Worm (Caenorhabditis elegans) whole organism, L2 larva: Measurements from ENCODE around the gene smvt-1.

Experiments used
- C34F6.9 ChIP-seq: fragments of 150-350 bp; optimal IDR thresholded peaks from 2 replicates; lab custom pipeline; 2014; ENCODE audit warnings: missing biosample characterization, missing genetic modification characterization
- F13H6.1 ChIP-seq: sonication (generic microtip); optimal IDR thresholded peaks from 2 replicates; lab custom pipeline; 2016; ENCODE audit warnings: missing genetic modification characterization, missing compliant biosample characterization
- Y55F3AM.14 ChIP-seq: fragments of 200-800 bp; sonication (Bioruptor generic); optimal IDR thresholded peaks from 2 replicates; lab custom pipeline; 2018; ENCODE audit warnings: mild to moderate bottlenecking, missing genetic modification characterization, missing compliant biosample characterization
- ZK546.5 ChIP-seq: sonication (generic microtip); optimal IDR thresholded peaks from 2 replicates; lab custom pipeline; 2017; ENCODE audit warnings: missing biosample characterization, missing genetic modification characterization
- alr-1 ChIP-seq: fragments of 150-350 bp; optimal IDR thresholded peaks from 2 replicates; lab custom pipeline; 2014; ENCODE audit warnings: missing biosample characterization, missing genetic modification characterization
- blmp-1 ChIP-seq: sonication (generic microtip); optimal IDR thresholded peaks from 2 replicates; lab custom pipeline; 2017; ENCODE audit warnings: missing genetic modification characterization, mild to moderate bottlenecking, missing compliant biosample characterization, antibody characterized with exemption, moderate library complexity; ENCODE audit not compliant: insufficient read depth
- ceh-82 ChIP-seq: fragments of 150-350 bp; optimal IDR thresholded peaks from 2 replicates; lab custom pipeline; 2014; ENCODE audit warnings: missing biosample characterization, missing genetic modification characterization
- crh-2 ChIP-seq: sonication (generic microtip); optimal IDR thresholded peaks from 2 replicates; lab custom pipeline; 2017; ENCODE audit warnings: missing biosample characterization, missing genetic modification characterization
- dmd-4 ChIP-seq: sonication (generic microtip); optimal IDR thresholded peaks from 2 replicates; lab custom pipeline; 2017; ENCODE audit warnings: missing biosample characterization, missing genetic modification characterization
- egl-27 ChIP-seq: sonication (generic microtip); optimal IDR thresholded peaks from 3 replicates; lab custom pipeline; 2017; ENCODE audit warnings: missing biosample characterization, missing genetic modification reagents, missing genetic modification characterization
- elt-1 ChIP-seq: fragments of 150-350 bp; optimal IDR thresholded peaks from 2 replicates; lab custom pipeline; 2014; ENCODE audit warnings: missing biosample characterization, missing genetic modification characterization
- elt-3 ChIP-seq: sonication (generic microtip); optimal IDR thresholded peaks from 2 replicates; lab custom pipeline; 2017; ENCODE audit warnings: missing biosample characterization, missing genetic modification characterization
- fos-1 ChIP-seq: fragments of 150-350 bp; optimal IDR thresholded peaks from 2 replicates; lab custom pipeline; 2014; ENCODE audit warnings: missing biosample characterization, missing genetic modification characterization
- gmeb-1 ChIP-seq: fragments of 150-350 bp; optimal IDR thresholded peaks from 2 replicates; lab custom pipeline; 2014; ENCODE audit warnings: missing biosample characterization, missing genetic modification characterization
- lin-11 ChIP-seq: fragments of 150-350 bp; sonication (generic microtip); optimal IDR thresholded peaks from 2 replicates; lab custom pipeline; 2014; ENCODE audit warnings: missing biosample characterization, missing genetic modification characterization, inconsistent platforms, mixed read lengths
- lin-13 ChIP-seq: fragments of 150-350 bp; optimal IDR thresholded peaks from 2 replicates; lab custom pipeline; 2014; ENCODE audit warnings: missing biosample characterization, missing genetic modification reagents, missing genetic modification characterization
- lin-39 ChIP-seq: fragments of 150-350 bp; optimal IDR thresholded peaks from 2 replicates; lab custom pipeline; 2014; ENCODE audit warnings: missing biosample characterization, missing genetic modification reagents, missing genetic modification characterization
- lsy-2 ChIP-seq, 2 experiments: fragments of 150-350 bp in 1 of 2; sonication (generic microtip) in 1 of 2; optimal IDR thresholded peaks; 2 replicates each; lab custom pipeline; 2014 to 2017; ENCODE audit warnings: missing biosample characterization in 2 of 2, missing genetic modification characterization in 2 of 2
- mab-5 ChIP-seq: fragments of 150-350 bp; optimal IDR thresholded peaks from 2 replicates; lab custom pipeline; 2014; ENCODE audit warnings: missing biosample characterization, missing genetic modification characterization
- mdl-1 ChIP-seq, 2 experiments: fragments of 150-350 bp in 1 of 2; sonication (generic microtip) in 1 of 2; optimal IDR thresholded peaks; 2 replicates each; lab custom pipeline; 2017; ENCODE audit warnings: missing biosample characterization in 2 of 2, missing genetic modification characterization in 2 of 2
- nhr-10 ChIP-seq: sonication (generic microtip); optimal IDR thresholded peaks from 2 replicates; lab custom pipeline; 2017; ENCODE audit warnings: missing biosample characterization, missing genetic modification characterization
- nhr-11 ChIP-seq: fragments of 150-350 bp; optimal IDR thresholded peaks from 2 replicates; lab custom pipeline; 2014; ENCODE audit warnings: missing biosample characterization, missing genetic modification characterization
- nhr-129 ChIP-seq: fragments of 150-350 bp; optimal IDR thresholded peaks from 2 replicates; lab custom pipeline; 2014; ENCODE audit warnings: missing biosample characterization, missing genetic modification characterization
- nhr-21 ChIP-seq: fragments of 150-350 bp; optimal IDR thresholded peaks from 2 replicates; lab custom pipeline; 2014; ENCODE audit warnings: missing biosample characterization, missing genetic modification characterization
- nhr-23 ChIP-seq: fragments of 150-350 bp; optimal IDR thresholded peaks from 2 replicates; lab custom pipeline; 2014; ENCODE audit warnings: missing biosample characterization, missing genetic modification reagents, missing genetic modification characterization
- nhr-237 ChIP-seq: fragments of 150-350 bp; optimal IDR thresholded peaks from 2 replicates; lab custom pipeline; 2014; ENCODE audit warnings: missing biosample characterization, missing genetic modification characterization
- nhr-25 ChIP-seq: fragments of 150-350 bp; sonication (generic microtip); optimal IDR thresholded peaks from 3 replicates; lab custom pipeline; 2014; ENCODE audit warnings: missing biosample characterization, missing genetic modification characterization
- nhr-6 ChIP-seq: fragments of 150-350 bp; optimal IDR thresholded peaks from 2 replicates; lab custom pipeline; 2014; ENCODE audit warnings: missing biosample characterization, missing genetic modification characterization
- nhr-77 ChIP-seq: fragments of 150-350 bp; optimal IDR thresholded peaks from 2 replicates; lab custom pipeline; 2014; ENCODE audit warnings: missing biosample characterization, missing genetic modification characterization
- peb-1 ChIP-seq: fragments of 150-350 bp; optimal IDR thresholded peaks from 2 replicates; lab custom pipeline; 2014; ENCODE audit warnings: missing biosample characterization, missing genetic modification characterization
- sem-4 ChIP-seq: fragments of 150-350 bp; optimal IDR thresholded peaks from 2 replicates; lab custom pipeline; 2014; ENCODE audit warnings: missing biosample characterization, missing genetic modification reagents, missing genetic modification characterization
- skn-1 ChIP-seq: sonication (generic microtip); optimal IDR thresholded peaks from 2 replicates; lab custom pipeline; 2017; ENCODE audit warnings: missing biosample characterization, missing genetic modification characterization
- sma-3 ChIP-seq: sonication (generic microtip); optimal IDR thresholded peaks from 2 replicates; lab custom pipeline; 2016; ENCODE audit warnings: missing genetic modification reagents, missing genetic modification characterization, missing compliant biosample characterization
- sma-9 ChIP-seq, 2 experiments: fragments of 150-350 bp in 1 of 2; sonication (generic microtip) in 1 of 2; optimal IDR thresholded peaks; 2 replicates each; lab custom pipeline; 2014 to 2016; ENCODE audit warnings: missing genetic modification characterization in 2 of 2, mild to moderate bottlenecking in 1 of 2, missing biosample characterization in 1 of 2, missing compliant biosample characterization in 1 of 2, missing genetic modification reagents in 1 of 2, moderate library complexity in 1 of 2
- snpc-4 ChIP-seq: fragments of 150-350 bp; optimal IDR thresholded peaks from 2 replicates; lab custom pipeline; 2014; ENCODE audit warnings: missing biosample characterization, missing genetic modification characterization
- unc-39 ChIP-seq: fragments of 150-350 bp; optimal IDR thresholded peaks from 2 replicates; lab custom pipeline; 2014; ENCODE audit warnings: missing biosample characterization, missing genetic modification characterization
- unc-55 ChIP-seq: fragments of 150-350 bp; sonication (generic microtip); optimal IDR thresholded peaks from 3 replicates; lab custom pipeline; 2014; ENCODE audit warnings: missing biosample characterization, missing genetic modification reagents, missing genetic modification characterization
- unc-62 ChIP-seq: fragments of 150-350 bp; optimal IDR thresholded peaks from 2 replicates; lab custom pipeline; 2014; ENCODE audit warnings: missing biosample characterization, missing genetic modification reagents, missing genetic modification characterization
- zag-1 ChIP-seq: fragments of 150-350 bp; optimal IDR thresholded peaks from 2 replicates; lab custom pipeline; 2014; ENCODE audit warnings: missing biosample characterization, missing genetic modification characterization
- ztf-1 ChIP-seq: fragments of 200-800 bp; sonication (Bioruptor generic); conservative IDR thresholded peaks from 2 replicates; pipeline ENCODE4 v1.3.6; 2022; ENCODE audit warnings: missing genetic modification characterization, missing compliant biosample characterization
- ztf-4 ChIP-seq: fragments of 150-350 bp; optimal IDR thresholded peaks from 2 replicates; lab custom pipeline; 2014; ENCODE audit warnings: missing biosample characterization, missing genetic modification characterization

Gene smvt-1

ce11 chrX:2559399-2559798, 10.6 kb upstream of the smvt-1 start:
- TF ChIP-seq Y55F3AM.14 (GFP tag; lab: Kevin White, UChicago) (no peak), lsy-2 (tag; optimal IDR thresholded peaks at IDR 0.05; lab: Kevin White, UChicago) (peak in 1 of 2 experiments; percentile 74), sem-4 (tag; lab: Kevin White, UChicago) (peak; percentile 53), crh-2 (peak; percentile 20), lin-13 (GFP tag; lab: Kevin White, UChicago) (peak; percentile 48), unc-39 (tag; lab: Kevin White, UChicago) (no peak), nhr-25 (tag; lab: Kevin White, UChicago) (peak; percentile 37), snpc-4 (no peak), F13H6.1 (tag; lab: Kevin White, UChicago) (peak; percentile 30), skn-1 (tag; lab: Kevin White, UChicago) (no peak), egl-27 (tag; lab: Kevin White, UChicago) (peak; percentile 51)

- TF ChIP-seq zag-1 (tag; lab: Kevin White, UChicago) (no peak), sma-3 (GFP tag; lab: Kevin White, UChicago) (peak; percentile 55), nhr-129 (tag; lab: Kevin White, UChicago) (peak; percentile 56), ceh-82 (tag; lab: Kevin White, UChicago) (no peak), nhr-23 (tag; lab: Kevin White, UChicago) (no peak), fos-1 (tag; lab: Kevin White, UChicago) (peak; percentile 71), peb-1 (tag; lab: Kevin White, UChicago) (no peak), sma-9 (GFP tag; optimal IDR thresholded peaks at IDR 0.05; lab: Kevin White, UChicago) (peak; percentile 58), sma-9 (tag; optimal IDR thresholded peaks at IDR 0.05; lab: Kevin White, UChicago) (no peak), nhr-21 (tag; lab: Kevin White, UChicago) (peak; percentile 73), blmp-1 (tag; lab: Kevin White, UChicago) (peak; percentile 57), elt-3 (tag; lab: Kevin White, UChicago) (no peak), mdl-1 (tag; optimal IDR thresholded peaks at IDR 0.05; lab: Kevin White, UChicago) (peak in 1 of 2 experiments; percentile 50), ZK546.5 (tag; lab: Kevin White, UChicago) (no peak), nhr-6 (peak; percentile 13), sem-4 (tag; lab: Kevin White, UChicago) (peak; percentile 67), elt-1 (tag; lab: Kevin White, UChicago) (no peak), lsy-2 (tag; optimal IDR thresholded peaks at IDR 0.05; lab: Kevin White, UChicago) (peak; percentile 53 to 67), nhr-25 (tag; lab: Kevin White, UChicago) (peak; percentile 64), C34F6.9 (peak; percentile 63), nhr-10 (no peak), crh-2 (peak; percentile 70), unc-62 (GFP tag; lab: Kevin White, UChicago) (no peak), gmeb-1 (tag; lab: Kevin White, UChicago) (peak; percentile 37), F13H6.1 (tag; lab: Kevin White, UChicago) (peak; percentile 63), egl-27 (tag; lab: Kevin White, UChicago) (peak; percentile 70), unc-55 (peak; percentile 80), alr-1 (tag; lab: Kevin White, UChicago) (no peak), ztf-1 (no peak), Y55F3AM.14 (GFP tag; lab: Kevin White, UChicago) (peak; percentile 56), mab-5 (peak; percentile 11), nhr-237 (tag; lab: Kevin White, UChicago) (no peak), lin-11 (no peak), lin-13 (GFP tag; lab: Kevin White, UChicago) (peak; percentile 58), ztf-4 (tag; lab: Kevin White, UChicago) (peak; percentile 13), dmd-4 (no peak), skn-1 (tag; lab: Kevin White, UChicago) (no peak), nhr-11 (tag; lab: Kevin White, UChicago) (peak; percentile 56), lin-39 (tag; lab: Kevin White, UChicago) (no peak), nhr-77 (tag; lab: Kevin White, UChicago) (no peak), snpc-4 (no peak)
Measured at ce11 chrX:2553433-2553860, 4.7 kb upstream of the smvt-1 start.
